Worm (Caenorhabditis elegans) whole organism, L2 larva: ENCODE results near the gene ain-1.

Experiments used
- C34F6.9 ChIP-seq: fragments of 150-350 bp; optimal IDR thresholded peaks from 2 replicates; lab custom pipeline; 2014; ENCODE audit warnings: missing biosample characterization, missing genetic modification characterization
- F13H6.1 ChIP-seq: sonication (generic microtip); optimal IDR thresholded peaks from 2 replicates; lab custom pipeline; 2016; ENCODE audit warnings: missing genetic modification characterization, missing compliant biosample characterization
- R02D3.7 ChIP-seq: fragments of 150-350 bp; optimal IDR thresholded peaks from 2 replicates; lab custom pipeline; 2014; ENCODE audit warnings: missing biosample characterization, missing genetic modification characterization
- Y55F3AM.14 ChIP-seq: fragments of 200-800 bp; sonication (Bioruptor generic); optimal IDR thresholded peaks from 2 replicates; lab custom pipeline; 2018; ENCODE audit warnings: mild to moderate bottlenecking, missing genetic modification characterization, missing compliant biosample characterization
- ZK546.5 ChIP-seq: sonication (generic microtip); optimal IDR thresholded peaks from 2 replicates; lab custom pipeline; 2017; ENCODE audit warnings: missing biosample characterization, missing genetic modification characterization
- alr-1 ChIP-seq: fragments of 150-350 bp; optimal IDR thresholded peaks from 2 replicates; lab custom pipeline; 2014; ENCODE audit warnings: missing biosample characterization, missing genetic modification characterization
- aly-2 ChIP-seq: fragments of 150-350 bp; optimal IDR thresholded peaks from 2 replicates; lab custom pipeline; 2014; ENCODE audit warnings: missing biosample characterization, missing genetic modification characterization
- ama-1 ChIP-seq: fragments of 150-350 bp; optimal IDR thresholded peaks from 2 replicates; lab custom pipeline; 2018; ENCODE audit warnings: inconsistent platforms
- crh-2 ChIP-seq: sonication (generic microtip); optimal IDR thresholded peaks from 2 replicates; lab custom pipeline; 2017; ENCODE audit warnings: missing biosample characterization, missing genetic modification characterization
- egl-27 ChIP-seq: sonication (generic microtip); optimal IDR thresholded peaks from 3 replicates; lab custom pipeline; 2017; ENCODE audit warnings: missing biosample characterization, missing genetic modification reagents, missing genetic modification characterization
- elt-3 ChIP-seq: sonication (generic microtip); optimal IDR thresholded peaks from 2 replicates; lab custom pipeline; 2017; ENCODE audit warnings: missing biosample characterization, missing genetic modification characterization
- fos-1 ChIP-seq: fragments of 150-350 bp; optimal IDR thresholded peaks from 2 replicates; lab custom pipeline; 2014; ENCODE audit warnings: missing biosample characterization, missing genetic modification characterization
- gmeb-1 ChIP-seq: fragments of 150-350 bp; optimal IDR thresholded peaks from 2 replicates; lab custom pipeline; 2014; ENCODE audit warnings: missing biosample characterization, missing genetic modification characterization
- lin-11 ChIP-seq: fragments of 150-350 bp; sonication (generic microtip); optimal IDR thresholded peaks from 2 replicates; lab custom pipeline; 2014; ENCODE audit warnings: missing biosample characterization, missing genetic modification characterization, inconsistent platforms, mixed read lengths
- lin-13 ChIP-seq: fragments of 150-350 bp; optimal IDR thresholded peaks from 2 replicates; lab custom pipeline; 2014; ENCODE audit warnings: missing biosample characterization, missing genetic modification reagents, missing genetic modification characterization
- mab-5 ChIP-seq: fragments of 150-350 bp; optimal IDR thresholded peaks from 2 replicates; lab custom pipeline; 2014; ENCODE audit warnings: missing biosample characterization, missing genetic modification characterization
- nhr-129 ChIP-seq: fragments of 150-350 bp; optimal IDR thresholded peaks from 2 replicates; lab custom pipeline; 2014; ENCODE audit warnings: missing biosample characterization, missing genetic modification characterization
- nhr-21 ChIP-seq: fragments of 150-350 bp; optimal IDR thresholded peaks from 2 replicates; lab custom pipeline; 2014; ENCODE audit warnings: missing biosample characterization, missing genetic modification characterization
- nhr-25 ChIP-seq: fragments of 150-350 bp; sonication (generic microtip); optimal IDR thresholded peaks from 3 replicates; lab custom pipeline; 2014; ENCODE audit warnings: missing biosample characterization, missing genetic modification characterization
- nhr-77 ChIP-seq: fragments of 150-350 bp; optimal IDR thresholded peaks from 2 replicates; lab custom pipeline; 2014; ENCODE audit warnings: missing biosample characterization, missing genetic modification characterization
- sem-4 ChIP-seq: fragments of 150-350 bp; optimal IDR thresholded peaks from 2 replicates; lab custom pipeline; 2014; ENCODE audit warnings: missing biosample characterization, missing genetic modification reagents, missing genetic modification characterization
- skn-1 ChIP-seq: sonication (generic microtip); optimal IDR thresholded peaks from 2 replicates; lab custom pipeline; 2017; ENCODE audit warnings: missing biosample characterization, missing genetic modification characterization
- sma-3 ChIP-seq: sonication (generic microtip); optimal IDR thresholded peaks from 2 replicates; lab custom pipeline; 2016; ENCODE audit warnings: missing genetic modification reagents, missing genetic modification characterization, missing compliant biosample characterization
- snpc-4 ChIP-seq: fragments of 150-350 bp; optimal IDR thresholded peaks from 2 replicates; lab custom pipeline; 2014; ENCODE audit warnings: missing biosample characterization, missing genetic modification characterization
- unc-39 ChIP-seq: fragments of 150-350 bp; optimal IDR thresholded peaks from 2 replicates; lab custom pipeline; 2014; ENCODE audit warnings: missing biosample characterization, missing genetic modification characterization
- unc-55 ChIP-seq: fragments of 150-350 bp; sonication (generic microtip); optimal IDR thresholded peaks from 3 replicates; lab custom pipeline; 2014; ENCODE audit warnings: missing biosample characterization, missing genetic modification reagents, missing genetic modification characterization
- unc-62 ChIP-seq: fragments of 150-350 bp; optimal IDR thresholded peaks from 2 replicates; lab custom pipeline; 2014; ENCODE audit warnings: missing biosample characterization, missing genetic modification reagents, missing genetic modification characterization
- ztf-1 ChIP-seq: fragments of 200-800 bp; sonication (Bioruptor generic); conservative IDR thresholded peaks from 2 replicates; pipeline ENCODE4 v1.3.6; 2022; ENCODE audit warnings: missing genetic modification characterization, missing compliant biosample characterization
- ztf-11 ChIP-seq: sonication (generic microtip); optimal IDR thresholded peaks from 2 replicates; lab custom pipeline; 2017; ENCODE audit warnings: missing biosample characterization, missing genetic modification characterization
- ztf-4 ChIP-seq: fragments of 150-350 bp; optimal IDR thresholded peaks from 2 replicates; lab custom pipeline; 2014; ENCODE audit warnings: missing biosample characterization, missing genetic modification characterization

ain-1 gene

DNA sequence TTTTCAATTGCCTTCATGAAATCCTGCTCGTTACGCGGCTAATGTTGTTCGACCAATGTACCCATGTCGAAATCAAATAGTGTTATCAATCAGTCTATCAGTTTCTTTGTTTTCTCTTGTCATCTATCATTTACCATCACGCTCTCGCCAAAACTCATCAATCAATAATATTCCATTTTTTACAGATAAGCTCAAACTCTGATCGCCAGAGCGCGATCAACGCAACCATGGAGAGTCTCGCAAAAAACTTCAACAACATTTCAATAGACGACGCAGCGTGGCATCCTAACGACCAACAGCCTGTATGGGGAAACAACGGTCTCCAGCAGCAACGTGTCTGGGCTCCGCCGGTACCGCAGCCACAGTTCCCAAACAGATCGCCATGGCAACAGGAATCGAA is at the start of gene ain-1:
Gene ain-1, plus strand, starts transcription at position 186 of the 400 bp plus-strand sequence.
- TF ChIP-seq R02D3.7 (tag; lab: Kevin White, UChicago): no peak
- peak; percentile 7 for TF ChIP-seq fos-1 (tag; lab: Kevin White, UChicago)
- TF ChIP-seq, all 48 proteins: peak for 1

DNA sequence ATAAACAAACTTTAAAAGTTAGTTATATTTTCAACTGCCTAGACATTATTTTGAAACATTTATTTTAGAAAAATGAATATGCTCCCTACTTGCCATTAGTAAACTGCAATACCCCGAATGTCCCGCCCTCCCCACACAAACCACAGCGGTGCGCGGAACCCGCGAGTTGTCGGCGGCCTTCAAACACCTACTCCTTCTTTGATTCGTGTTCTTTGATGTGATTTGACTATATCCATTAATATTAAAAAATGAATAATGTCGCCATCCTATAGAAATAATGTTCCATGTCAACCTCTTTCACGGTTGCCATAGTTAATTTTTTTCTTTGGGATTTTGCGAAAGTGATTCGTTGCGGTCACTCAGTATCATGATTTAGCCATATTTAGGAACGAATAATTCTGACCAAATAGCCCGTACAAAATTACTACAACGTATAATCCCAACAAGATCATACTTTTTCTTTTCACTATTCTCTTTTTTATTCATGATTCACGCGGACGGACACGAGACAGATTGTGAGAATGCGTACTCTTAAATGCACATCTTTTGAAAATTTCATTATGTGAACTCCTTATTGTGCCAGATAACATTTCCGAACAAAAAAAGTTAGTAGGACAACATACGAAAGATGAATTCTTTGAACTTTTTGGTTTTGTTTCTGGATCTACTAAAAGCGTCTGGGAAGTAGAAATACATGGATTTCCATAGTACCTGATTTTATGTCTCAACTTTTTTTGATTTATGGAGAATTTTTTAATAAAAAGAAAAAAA is 48.6 kb upstream of the ain-1 start:
- no peak for TF ChIP-seq gmeb-1 (tag; lab: Kevin White, UChicago)
- peak; percentile 39 for TF ChIP-seq unc-55 (GFP tag; lab: Kevin White, UChicago)
- TF ChIP-seq snpc-4: peak; percentile 90
- no peak for TF ChIP-seq Y55F3AM.14

DNA sequence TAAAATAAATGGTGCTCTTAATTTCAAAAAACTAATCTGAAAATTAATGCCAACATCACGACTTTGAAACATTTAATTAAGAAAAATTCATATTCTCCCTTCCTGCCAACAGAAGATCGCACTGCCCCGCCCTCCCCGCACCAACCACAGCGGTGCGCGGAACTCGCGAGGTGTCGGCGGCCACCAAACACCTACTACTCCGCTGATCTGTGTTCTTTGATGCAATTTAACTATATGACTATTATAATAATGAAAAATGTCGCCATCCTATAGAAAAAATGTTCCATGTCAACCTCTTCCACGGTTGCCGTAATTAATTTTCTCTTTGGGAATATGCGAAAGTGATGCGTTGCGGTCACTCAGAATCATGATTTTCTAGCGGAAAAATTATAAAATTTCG is 47.5 kb upstream of the ain-1 start:
- TF ChIP-seq snpc-4 (peak; percentile 61), egl-27 (tag; lab: Kevin White, UChicago) (no peak)

DNA sequence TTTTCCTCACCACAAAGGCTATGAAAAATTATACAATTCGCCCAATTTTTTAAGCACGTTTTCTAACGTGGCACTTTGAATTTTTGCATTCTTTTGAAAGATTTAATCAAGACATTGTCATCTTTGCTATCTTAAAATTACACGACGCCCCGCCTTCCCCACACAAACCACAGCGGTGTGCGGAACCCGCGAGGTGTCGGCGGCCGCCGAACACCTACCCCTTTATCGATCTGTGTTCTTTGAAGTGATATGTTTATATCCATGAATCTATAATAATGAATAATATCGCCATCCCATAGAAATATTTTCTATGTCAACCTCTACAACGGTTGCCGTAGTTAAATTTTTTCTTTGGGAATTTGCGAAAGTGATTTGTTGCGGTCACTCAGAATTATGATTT is 46.9 kb upstream of the ain-1 start:
- TF ChIP-seq sma-3 (GFP tag; lab: Kevin White, UChicago) (no peak), snpc-4 (peak; percentile 90), ama-1 (lab: Kevin White, UChicago) (peak; percentile 11)
- TF ChIP-seq, all 48 proteins: peak for 2

DNA sequence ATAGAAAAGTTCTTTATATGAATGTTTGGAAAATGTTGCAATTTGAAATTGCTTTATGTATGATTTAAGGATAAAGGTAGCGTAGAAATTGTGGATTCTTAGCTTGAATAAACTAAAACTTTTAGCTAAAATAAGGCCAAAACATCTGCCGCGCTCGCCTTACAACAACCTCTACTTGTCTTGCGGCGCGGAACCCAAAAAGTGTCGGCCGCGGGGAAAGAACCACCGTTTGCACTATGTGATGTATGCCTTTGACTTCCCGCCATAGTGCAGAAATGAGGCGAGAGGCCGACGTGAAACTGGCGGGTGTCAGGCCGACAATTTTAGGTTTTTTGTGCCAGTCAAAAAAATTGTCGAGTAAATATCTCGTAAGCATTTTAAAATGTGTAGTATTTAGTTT is 41.4 kb upstream of the ain-1 start:
- TF ChIP-seq crh-2 (tag; lab: Kevin White, UChicago) (no peak), unc-39 (tag; lab: Kevin White, UChicago) (no peak), snpc-4 (peak; percentile 51), alr-1 (tag; lab: Kevin White, UChicago) (no peak), ztf-1 (GFP tag; lab: Robert Waterston, UW) (no peak), mab-5 (tag; lab: Kevin White, UChicago) (no peak), nhr-21 (tag; lab: Kevin White, UChicago) (no peak)
- TF ChIP-seq, all 48 proteins: peak for 1

DNA sequence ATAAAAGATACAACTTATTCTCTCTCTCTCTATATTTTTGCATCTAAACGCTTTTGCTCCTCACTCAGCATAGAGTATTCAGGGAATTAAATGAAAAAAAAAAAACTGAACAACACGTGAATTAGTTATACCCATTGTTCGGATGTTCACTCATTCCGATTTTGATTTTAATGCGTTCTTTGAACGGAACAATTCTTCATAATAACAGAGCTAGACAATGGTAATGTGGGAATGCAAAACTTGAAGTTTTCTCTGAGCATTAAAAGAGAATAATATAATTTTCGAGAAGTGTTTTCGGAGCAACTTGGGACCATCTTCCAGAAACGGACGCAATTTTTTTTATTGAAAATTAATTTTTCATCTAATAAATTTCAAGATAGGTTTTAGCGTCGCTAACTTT is 38.9 kb upstream of the ain-1 start:
- TF ChIP-seq ama-1 (lab: Kevin White, UChicago) (no peak), R02D3.7 (tag; lab: Kevin White, UChicago) (no peak), ztf-11 (tag; lab: Kevin White, UChicago) (no peak), crh-2 (tag; lab: Kevin White, UChicago) (no peak), nhr-77 (tag; lab: Kevin White, UChicago) (no peak), nhr-129 (tag; lab: Kevin White, UChicago) (no peak), lin-13 (no peak), lin-11 (tag; lab: Kevin White, UChicago) (no peak), aly-2 (tag; lab: Kevin White, UChicago) (no peak)

DNA sequence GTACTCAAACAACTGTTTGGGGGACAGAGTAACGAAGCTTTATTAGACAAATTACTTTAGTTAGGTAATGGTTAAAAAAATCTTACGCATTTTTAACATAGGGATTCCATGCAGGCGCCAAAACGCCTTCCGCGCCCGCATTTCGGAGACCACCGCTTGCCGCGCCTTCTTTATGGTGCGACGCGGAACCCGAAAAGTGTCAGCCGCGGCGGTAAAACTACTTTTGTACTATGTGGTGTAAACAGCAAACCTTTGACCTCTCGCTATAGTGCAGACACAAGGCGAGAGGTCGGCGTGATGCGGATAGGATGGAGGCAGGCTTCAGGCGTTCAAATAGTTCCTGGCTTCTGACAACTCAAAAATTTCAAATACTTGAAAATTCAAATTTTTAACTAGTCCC is 38.0 kb upstream of the ain-1 start:
- TF ChIP-seq nhr-129 (tag; lab: Kevin White, UChicago): no peak

DNA sequence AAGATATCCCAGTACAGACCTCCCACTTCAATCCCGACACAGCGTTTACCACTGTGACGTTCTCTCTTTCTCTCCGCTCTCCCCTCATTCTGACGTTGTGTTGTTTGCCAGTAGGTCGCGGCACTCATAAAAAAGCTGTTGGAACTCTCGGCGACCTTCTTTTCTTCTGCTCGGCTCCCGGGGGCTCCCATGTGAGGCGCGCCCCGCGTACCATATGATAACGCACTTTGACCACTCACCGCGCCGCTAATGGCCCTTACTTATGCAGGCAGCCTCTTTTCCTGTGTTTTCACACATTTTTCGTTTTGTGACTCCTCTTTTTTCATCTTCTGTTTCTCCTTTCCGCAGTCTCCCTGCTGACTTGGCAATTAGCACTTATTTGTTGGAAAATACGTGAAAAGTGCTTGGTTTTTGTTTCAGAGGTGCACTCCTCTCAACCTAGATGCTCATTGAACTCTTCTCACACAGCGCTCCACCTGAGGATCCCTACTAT is 33.9 kb upstream of the ain-1 start, which contains the start of gene ser-1:
Gene ser-1, plus strand, starts transcription at position 443 of the 493 bp plus-strand sequence.
- TF ChIP-seq crh-2 (tag; lab: Kevin White, UChicago) (no peak), nhr-21 (tag; lab: Kevin White, UChicago) (no peak), fos-1 (tag; lab: Kevin White, UChicago) (no peak), ama-1 (lab: Kevin White, UChicago) (no peak), Y55F3AM.14 (no peak), ztf-4 (no peak), skn-1 (no peak), elt-3 (tag; lab: Kevin White, UChicago) (no peak), ZK546.5 (tag; lab: Kevin White, UChicago) (no peak), C34F6.9 (tag; lab: Kevin White, UChicago) (no peak), unc-62 (GFP tag; lab: Kevin White, UChicago) (no peak), snpc-4 (no peak), nhr-25 (tag; lab: Kevin White, UChicago) (no peak), sem-4 (tag; lab: Kevin White, UChicago) (no peak), F13H6.1 (tag; lab: Kevin White, UChicago) (no peak)
